Worm (Caenorhabditis elegans) whole organism, L4 larva: ENCODE data around the gene F49F1.18.

Source experiments
- Y105C5A.15 ChIP-seq: fragments of 200-800 bp; sonication (Bioruptor generic); IDR thresholded peaks from 2 replicates; pipeline ENCODE4 v1.3.6; 2022; ENCODE audit warnings: missing genetic modification characterization, missing compliant biosample characterization
- ces-1 ChIP-seq: fragments of 150-350 bp; sonication (generic microtip); optimal IDR thresholded peaks from 4 replicates; lab custom pipeline; 2014; ENCODE audit warnings: missing biosample characterization, missing genetic modification reagents, missing genetic modification characterization
- egl-27 ChIP-seq: sonication (generic microtip); optimal IDR thresholded peaks from 3 replicates; lab custom pipeline; 2017; ENCODE audit warnings: missing biosample characterization, missing genetic modification reagents, missing genetic modification characterization
- fos-1 ChIP-seq: fragments of 150-350 bp; optimal IDR thresholded peaks from 2 replicates; lab custom pipeline; 2014; ENCODE audit warnings: missing biosample characterization, missing genetic modification characterization
- lin-15B ChIP-seq: fragments of 150-350 bp; sonication (generic microtip); optimal IDR thresholded peaks from 3 replicates; lab custom pipeline; 2014; ENCODE audit warnings: missing biosample characterization, missing genetic modification characterization
- lin-38 ChIP-seq: fragments of 200-800 bp; sonication (Bioruptor generic); IDR thresholded peaks from 2 replicates; pipeline ENCODE4 v1.3.6; 2022; ENCODE audit warnings: missing genetic modification reagents, missing genetic modification characterization, missing compliant biosample characterization
- mep-1 ChIP-seq: fragments of 150-350 bp; sonication (generic microtip); optimal IDR thresholded peaks from 3 replicates; lab custom pipeline; 2014; ENCODE audit warnings: missing biosample characterization, missing genetic modification characterization
- nhr-25 ChIP-seq: sonication (generic microtip); optimal IDR thresholded peaks from 2 replicates; lab custom pipeline; 2017; ENCODE audit warnings: missing genetic modification characterization, mild to moderate bottlenecking, missing compliant biosample characterization, antibody characterized with exemption, moderate library complexity, borderline replicate concordance; ENCODE audit not compliant: insufficient read depth
- nhr-28 ChIP-seq: fragments of 150-350 bp; optimal IDR thresholded peaks from 2 replicates; lab custom pipeline; 2014; ENCODE audit warnings: missing biosample characterization, missing genetic modification characterization
- nhr-76 ChIP-seq: fragments of 150-350 bp; optimal IDR thresholded peaks from 2 replicates; lab custom pipeline; 2014; ENCODE audit warnings: missing biosample characterization, missing genetic modification characterization
- pha-4 ChIP-seq, 2 experiments: fragments of 150-350 bp in 1 of 2; fragments of 200-800 bp in 1 of 2; sonication (Bioruptor generic) in 1 of 2; IDR thresholded peaks in 1 of 2; optimal IDR thresholded peaks in 1 of 2; 2 replicates each; pipeline versions ENCODE4 v1.3.6 to Lab custom; 2014 to 2022; ENCODE audit warnings: missing genetic modification characterization in 2 of 2, missing genetic modification reagents in 2 of 2, missing biosample characterization in 1 of 2, missing compliant biosample characterization in 1 of 2
- unc-62 ChIP-seq, 3 experiments: fragments of 150-350 bp in 1 of 3; sonication (generic microtip); optimal IDR thresholded peaks in 2 of 3; peaks in 1 of 3; 1 replicate in 1 of 3; 2 replicates in 2 of 3; lab custom pipeline; 2014 to 2017; ENCODE audit warnings: missing biosample characterization in 3 of 3, missing genetic modification characterization in 3 of 3, missing genetic modification reagents in 3 of 3, missing genotype in 1 of 3
- zfp-3 ChIP-seq: fragments of 200-800 bp; sonication (Bioruptor generic); conservative IDR thresholded peaks from 2 replicates; pipeline ENCODE4 v1.3.6; 2022; ENCODE audit warnings: missing genetic modification reagents, missing genetic modification characterization, missing compliant biosample characterization

DNA sequence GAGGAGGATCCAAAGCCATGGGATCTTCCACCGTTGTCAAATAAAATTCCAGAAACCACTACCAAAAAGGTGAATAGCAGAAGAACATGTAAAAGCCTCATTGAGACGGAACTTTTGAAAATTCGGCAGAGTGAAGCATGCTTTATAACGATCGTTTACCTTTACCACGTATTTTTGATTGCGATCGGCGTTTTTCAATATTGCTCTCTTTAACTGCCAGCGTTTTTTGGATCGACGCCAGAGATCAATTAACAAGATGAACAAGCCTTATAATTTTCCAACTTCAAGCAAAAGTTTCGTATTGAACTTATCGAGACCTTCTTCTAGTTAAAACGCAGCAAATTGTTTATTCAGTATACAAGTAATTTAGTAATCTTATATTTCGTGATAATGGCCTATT lies 1.1 kb downstream of the F49F1.18 start, which contains the start of gene F49F1.10:
- no peak for TF ChIP-seq unc-62 (GFP tag; optimal IDR thresholded peaks at IDR 0.05 in 1 of 2; lab: Kevin White, UChicago)
- TF ChIP-seq unc-62 (tag; optimal IDR thresholded peaks at IDR 0.05; lab: Kevin White, UChicago), result no peak
- TF ChIP-seq mep-1 (tag; lab: Kevin White, UChicago), result no peak
- TF ChIP-seq ces-1, result no peak
- no peak for TF ChIP-seq nhr-28 (tag; lab: Kevin White, UChicago)
- no peak for TF ChIP-seq lin-15B
- no peak for TF ChIP-seq Y105C5A.15 (GFP tag; lab: Robert Waterston, UW)
- no peak for TF ChIP-seq pha-4 (GFP tag; IDR thresholded peaks at IDR 0.05; lab: Robert Waterston, UW)
- TF ChIP-seq pha-4 (tag; optimal IDR thresholded peaks at IDR 0.05; lab: Kevin White, UChicago), result no peak
- TF ChIP-seq zfp-3 (GFP tag; lab: Robert Waterston, UW), result no peak
- no peak for TF ChIP-seq fos-1 (tag; lab: Kevin White, UChicago)
- TF ChIP-seq nhr-25 (tag; lab: Kevin White, UChicago), result no peak
- TF ChIP-seq nhr-76, result no peak
- no peak for TF ChIP-seq egl-27 (tag; lab: Kevin White, UChicago)
- no peak for TF ChIP-seq lin-38 (GFP tag; lab: Robert Waterston, UW)
